Worm (Caenorhabditis elegans): ENCODE measurements around the gene Y42G9A.1.

ce11 chrIII:6120990-6121389, 28.8 kb upstream of the Y42G9A.1 start:
- TF ChIP-seq hrde-1 (tag; optimal IDR thresholded peaks at IDR 0.05; ENCODE audit: borderline replicate concordance), result no peak
- TF ChIP-seq ama-1 (optimal IDR thresholded peaks at IDR 0.05), result no peak
- TF ChIP-seq ama-1 (GFP tag; optimal IDR thresholded peaks at IDR 0.05), result no peak
- no peak for TF ChIP-seq sea-2 (GFP tag; IDR thresholded peaks at IDR 0.05)
- no peak for TF ChIP-seq mes-4 (tag; optimal IDR thresholded peaks at IDR 0.05)
- TF ChIP-seq ZK185.1 (tag; optimal IDR thresholded peaks at IDR 0.05; ENCODE audit: poor library complexity, severe bottlenecking), result no peak
